Worm (Caenorhabditis elegans) whole organism, L4 larva: Measurements from ENCODE around the gene C17C3.11.
"Not testable (repeated sequence)": the region's sequence is repeated elsewhere in the genome, so short reads cannot be mapped to it uniquely, and the experiment has no call there.

ENCODE experiments used
- F10B5.3 ChIP-seq: sonication (generic microtip); optimal IDR thresholded peaks from 2 replicates; lab custom pipeline; 2016; ENCODE audit warnings: mild to moderate bottlenecking, missing genetic modification characterization, missing compliant biosample characterization
- F26F4.8 ChIP-seq: fragments of 200-800 bp; sonication (Bioruptor generic); conservative IDR thresholded peaks from 2 replicates; pipeline ENCODE4 v1.3.6; 2022; ENCODE audit warnings: missing genetic modification characterization, missing compliant biosample characterization
- R02D3.7 ChIP-seq: fragments of 150-350 bp; sonication (generic microtip); optimal IDR thresholded peaks from 3 replicates; lab custom pipeline; 2014; ENCODE audit warnings: missing biosample characterization, missing genetic modification characterization
- T20F7.1 ChIP-seq: fragments of 200-800 bp; sonication (Bioruptor generic); optimal IDR thresholded peaks from 2 replicates; lab custom pipeline; 2018; ENCODE audit warnings: mild to moderate bottlenecking, missing genetic modification characterization, missing compliant biosample characterization
- T26A8.4 ChIP-seq: fragments of 200-800 bp; sonication (Bioruptor generic); IDR thresholded peaks from 2 replicates; pipeline ENCODE4 v1.3.6; 2022; ENCODE audit warnings: missing genetic modification characterization, missing compliant biosample characterization
- Y105C5A.15 ChIP-seq: fragments of 200-800 bp; sonication (Bioruptor generic); IDR thresholded peaks from 2 replicates; pipeline ENCODE4 v1.3.6; 2022; ENCODE audit warnings: missing genetic modification characterization, missing compliant biosample characterization
- aly-2 ChIP-seq: sonication (generic microtip); optimal IDR thresholded peaks from 2 replicates; lab custom pipeline; 2018; ENCODE audit warnings: missing biosample characterization, missing genetic modification characterization
- arid-1 ChIP-seq: fragments of 200-800 bp; sonication (Bioruptor generic); conservative IDR thresholded peaks from 2 replicates; pipeline ENCODE4 v1.3.6; 2022; ENCODE audit warnings: missing genetic modification reagents, missing genetic modification characterization, missing compliant biosample characterization
- attf-4 ChIP-seq: sonication (generic microtip); optimal IDR thresholded peaks from 3 replicates; lab custom pipeline; 2017; ENCODE audit warnings: missing biosample characterization, missing genetic modification characterization
- ceh-20 ChIP-seq: fragments of 200-800 bp; sonication (Bioruptor generic); IDR thresholded peaks from 2 replicates; pipeline ENCODE4 v1.3.6; 2022; ENCODE audit warnings: missing genetic modification reagents, missing genetic modification characterization, missing compliant biosample characterization
- ceh-28 ChIP-seq: fragments of 150-350 bp; optimal IDR thresholded peaks from 2 replicates; lab custom pipeline; 2014; ENCODE audit warnings: missing biosample characterization, missing genetic modification reagents, missing genetic modification characterization
- ceh-32 ChIP-seq: sonication (generic microtip); optimal IDR thresholded peaks from 2 replicates; lab custom pipeline; 2016; ENCODE audit warnings: mild to moderate bottlenecking, missing genetic modification characterization, missing compliant biosample characterization; ENCODE audit not compliant: poor library complexity
- ceh-82 ChIP-seq: sonication (generic microtip); optimal IDR thresholded peaks from 2 replicates; lab custom pipeline; 2017; ENCODE audit warnings: missing biosample characterization, missing genetic modification characterization
- cey-2 ChIP-seq: sonication (generic microtip); optimal IDR thresholded peaks from 3 replicates; lab custom pipeline; 2017; ENCODE audit warnings: missing genetic modification characterization, mild to moderate bottlenecking, missing compliant biosample characterization, antibody characterized with exemption, borderline replicate concordance; ENCODE audit not compliant: insufficient read depth
- daf-12 ChIP-seq: fragments of 150-350 bp; optimal IDR thresholded peaks from 2 replicates; lab custom pipeline; 2014; ENCODE audit warnings: missing biosample characterization, missing genetic modification reagents, missing genetic modification characterization
- dmd-6 ChIP-seq: fragments of 200-800 bp; sonication (Bioruptor generic); IDR thresholded peaks from 2 replicates; pipeline ENCODE4 v1.3.6; 2022; ENCODE audit warnings: missing genetic modification reagents, missing genetic modification characterization, missing compliant biosample characterization
- dmd-9 ChIP-seq: fragments of 200-800 bp; sonication (Bioruptor generic); IDR thresholded peaks from 2 replicates; pipeline ENCODE4 v1.3.6; 2022; ENCODE audit warnings: missing genetic modification reagents, missing genetic modification characterization, missing compliant biosample characterization
- dve-1 ChIP-seq: sonication (generic microtip); optimal IDR thresholded peaks from 2 replicates; lab custom pipeline; 2017; ENCODE audit warnings: antibody characterized with exemption, mild to moderate bottlenecking, missing genetic modification characterization, missing compliant biosample characterization; ENCODE audit not compliant: insufficient read depth
- hlh-30 ChIP-seq: sonication (generic microtip); optimal IDR thresholded peaks from 2 replicates; lab custom pipeline; 2017; ENCODE audit warnings: antibody characterized with exemption, mild to moderate bottlenecking, missing genetic modification characterization, missing compliant biosample characterization; ENCODE audit not compliant: insufficient read depth
- lim-7 ChIP-seq: fragments of 200-800 bp; sonication (Bioruptor generic); IDR thresholded peaks from 2 replicates; pipeline ENCODE4 v1.3.6; 2022; ENCODE audit warnings: missing genetic modification characterization, missing compliant biosample characterization
- lin-1 ChIP-seq: fragments of 200-800 bp; sonication (Bioruptor generic); IDR thresholded peaks from 2 replicates; pipeline ENCODE4 v1.3.6; 2022; ENCODE audit warnings: missing genetic modification reagents, missing genetic modification characterization, missing compliant biosample characterization
- lin-13 ChIP-seq: fragments of 150-350 bp; optimal IDR thresholded peaks from 2 replicates; lab custom pipeline; 2014; ENCODE audit warnings: missing biosample characterization, missing genetic modification reagents, missing genetic modification characterization
- lin-15B ChIP-seq: fragments of 150-350 bp; sonication (generic microtip); optimal IDR thresholded peaks from 3 replicates; lab custom pipeline; 2014; ENCODE audit warnings: missing biosample characterization, missing genetic modification characterization
- lin-39 ChIP-seq: fragments of 150-350 bp; optimal IDR thresholded peaks from 2 replicates; lab custom pipeline; 2014; ENCODE audit warnings: missing biosample characterization, missing genetic modification reagents, missing genetic modification characterization
- lir-3 ChIP-seq: sonication (generic microtip); optimal IDR thresholded peaks from 2 replicates; lab custom pipeline; 2016; ENCODE audit warnings: mild to moderate bottlenecking, missing genetic modification characterization, missing compliant biosample characterization
- mep-1 ChIP-seq: fragments of 150-350 bp; sonication (generic microtip); optimal IDR thresholded peaks from 3 replicates; lab custom pipeline; 2014; ENCODE audit warnings: missing biosample characterization, missing genetic modification characterization
- mes-2 ChIP-seq: sonication (generic microtip); optimal IDR thresholded peaks from 2 replicates; lab custom pipeline; 2016; ENCODE audit warnings: missing genotype, mild to moderate bottlenecking, missing genetic modification characterization, missing compliant biosample characterization; ENCODE audit not compliant: poor library complexity, severe bottlenecking
- mxl-3 ChIP-seq: fragments of 200-800 bp; sonication (Bioruptor generic); optimal IDR thresholded peaks from 2 replicates; lab custom pipeline; 2018; ENCODE audit warnings: mild to moderate bottlenecking, missing genetic modification characterization, missing compliant biosample characterization
- nhr-10 ChIP-seq: fragments of 150-350 bp; optimal IDR thresholded peaks from 2 replicates; lab custom pipeline; 2014; ENCODE audit warnings: missing biosample characterization, missing genetic modification characterization
- nhr-102 ChIP-seq: sonication (generic microtip); optimal IDR thresholded peaks from 2 replicates; lab custom pipeline; 2016; ENCODE audit warnings: mild to moderate bottlenecking, missing genetic modification characterization, moderate library complexity, missing compliant biosample characterization
- nhr-11 ChIP-seq: fragments of 150-350 bp; optimal IDR thresholded peaks from 2 replicates; lab custom pipeline; 2014; ENCODE audit warnings: missing biosample characterization, missing genetic modification characterization
- nhr-111 ChIP-seq: fragments of 200-800 bp; sonication (Bioruptor generic); optimal IDR thresholded peaks from 2 replicates; lab custom pipeline; 2018; ENCODE audit warnings: mild to moderate bottlenecking, missing genetic modification characterization, missing compliant biosample characterization
- nhr-237 ChIP-seq: sonication (generic microtip); optimal IDR thresholded peaks from 2 replicates; lab custom pipeline; 2017; ENCODE audit warnings: missing biosample characterization, missing genetic modification characterization
- nhr-48 ChIP-seq: sonication (generic microtip); optimal IDR thresholded peaks from 2 replicates; lab custom pipeline; 2016; ENCODE audit warnings: mild to moderate bottlenecking, missing genetic modification characterization, missing compliant biosample characterization
- nhr-77 ChIP-seq: fragments of 150-350 bp; optimal IDR thresholded peaks from 2 replicates; lab custom pipeline; 2014; ENCODE audit warnings: missing biosample characterization, missing genetic modification characterization
- pqm-1 ChIP-seq: sonication (generic microtip); optimal IDR thresholded peaks from 2 replicates; lab custom pipeline; 2017; ENCODE audit warnings: missing biosample characterization, missing genetic modification characterization
- set-16 ChIP-seq: fragments of 200-800 bp; sonication (Bioruptor generic); IDR thresholded peaks from 2 replicates; pipeline ENCODE4 v1.3.6; 2022; ENCODE audit warnings: missing genetic modification reagents, missing genetic modification characterization, missing compliant biosample characterization
- snpc-1.2 ChIP-seq: fragments of 200-800 bp; sonication (Bioruptor generic); IDR thresholded peaks from 2 replicates; pipeline ENCODE4 v1.3.6; 2022; ENCODE audit warnings: missing genetic modification reagents, missing genetic modification characterization, missing compliant biosample characterization
- spr-1 ChIP-seq: sonication (generic microtip); optimal IDR thresholded peaks from 2 replicates; lab custom pipeline; 2016; ENCODE audit warnings: mild to moderate bottlenecking, missing genetic modification characterization, missing compliant biosample characterization
- unc-130 ChIP-seq: sonication (generic microtip); optimal IDR thresholded peaks from 2 replicates; lab custom pipeline; 2016; ENCODE audit warnings: missing genetic modification reagents, missing genetic modification characterization, missing compliant biosample characterization
- unc-39 ChIP-seq: sonication (generic microtip); optimal IDR thresholded peaks from 2 replicates; lab custom pipeline; 2017; ENCODE audit warnings: missing biosample characterization, missing genetic modification characterization
- unc-62 ChIP-seq, 3 experiments: fragments of 150-350 bp in 1 of 3; sonication (generic microtip); optimal IDR thresholded peaks in 2 of 3; peaks in 1 of 3; 1 replicate in 1 of 3; 2 replicates in 2 of 3; lab custom pipeline; 2014 to 2017; ENCODE audit warnings: missing biosample characterization in 3 of 3, missing genetic modification characterization in 3 of 3, missing genetic modification reagents in 3 of 3, missing genotype in 1 of 3
- zfp-2 ChIP-seq: sonication (generic microtip); optimal IDR thresholded peaks from 2 replicates; lab custom pipeline; 2016; ENCODE audit warnings: mild to moderate bottlenecking, missing genetic modification characterization, missing compliant biosample characterization
- zip-11 ChIP-seq: fragments of 200-800 bp; sonication (Bioruptor generic); IDR thresholded peaks from 2 replicates; pipeline ENCODE4 v1.3.6; 2022; ENCODE audit warnings: missing genetic modification characterization, missing compliant biosample characterization
- ztf-11 ChIP-seq: fragments of 150-350 bp; optimal IDR thresholded peaks from 2 replicates; lab custom pipeline; 2014; ENCODE audit warnings: missing biosample characterization, missing genetic modification characterization

The C17C3.11 gene

ce11 chrII:5540113-5540512 lies 2.5 kb downstream of the C17C3.11 start, which contains the start of gene hlh-27:
Gene hlh-27 (minus strand): TSS chrII:5540213.
- not testable (repeated sequence) for TF ChIP-seq lin-15B (tag; lab: Kevin White, UChicago); mep-1; nhr-102

- TF ChIP-seq pqm-1 (tag; lab: Kevin White, UChicago) (no peak), ceh-28 (no peak), nhr-11 (tag; lab: Kevin White, UChicago) (no peak), T20F7.1 (GFP tag; lab: Kevin White, UChicago) (no peak), Y105C5A.15 (no peak), mep-1 (no peak), unc-130 (GFP tag; lab: Kevin White, UChicago) (no peak), zip-11 (no peak), dve-1 (tag; lab: Kevin White, UChicago) (no peak), unc-39 (tag; lab: Kevin White, UChicago) (no peak), nhr-237 (tag; lab: Kevin White, UChicago) (no peak), ceh-20 (GFP tag; lab: Robert Waterston, UW) (no peak), daf-12 (tag; lab: Kevin White, UChicago) (no peak)
These were observed 4.1 kb downstream of the C17C3.11 start, which contains the start of gene C17C3.24 for ce11 chrII:5541685-5542084. Gene C17C3.24 (minus strand): TSS chrII:5541785.

ce11 chrII:5543476-5544144 lies 6.0 kb downstream of the C17C3.11 start:
- TF ChIP-seq nhr-48 (peak; percentile 95), lin-13 (GFP tag; lab: Kevin White, UChicago) (peak; percentile 92), nhr-111 (peak; percentile 97), ztf-11 (tag; lab: Kevin White, UChicago) (peak; percentile 42), spr-1 (tag; lab: Kevin White, UChicago) (peak; percentile 97), F10B5.3 (tag; lab: Kevin White, UChicago) (peak; percentile 93), arid-1 (peak; percentile 96), lin-1 (peak; percentile 95), lin-39 (tag; lab: Kevin White, UChicago) (peak; percentile 66), snpc-1.2 (GFP tag; lab: Robert Waterston, UW) (peak; percentile 79), lir-3 (peak; percentile 87), nhr-10 (tag; lab: Kevin White, UChicago) (peak; percentile 96), cey-2 (tag; lab: Kevin White, UChicago) (peak; percentile 92), T26A8.4 (GFP tag; lab: Robert Waterston, UW) (peak; percentile 99), mes-2 (tag; lab: Kevin White, UChicago) (peak; percentile 97), zfp-2 (tag; lab: Kevin White, UChicago) (peak; percentile 79), lim-7 (peak; percentile 78), nhr-11 (tag; lab: Kevin White, UChicago) (peak; percentile 98), mxl-3 (peak; percentile 90), set-16 (GFP tag; lab: Robert Waterston, UW) (peak; percentile 71), dmd-6 (GFP tag; lab: Robert Waterston, UW) (peak; percentile 98), F26F4.8 (no peak), hlh-30 (peak; percentile 94), dmd-9 (GFP tag; lab: Robert Waterston, UW) (peak; percentile 98), nhr-77 (peak; percentile 97), Y105C5A.15 (peak; percentile 83), attf-4 (tag; lab: Kevin White, UChicago) (peak; percentile 63), dve-1 (tag; lab: Kevin White, UChicago) (peak; percentile 99), aly-2 (tag; lab: Kevin White, UChicago) (peak; percentile 87), unc-62 (GFP tag; optimal IDR thresholded peaks at IDR 0.05 in 1 of 2; lab: Kevin White, UChicago) (peak in 1 of 2 experiments; percentile 100), unc-62 (tag; optimal IDR thresholded peaks at IDR 0.05; lab: Kevin White, UChicago) (peak; percentile 94), ceh-32 (tag; lab: Kevin White, UChicago) (peak; percentile 89), R02D3.7 (tag; lab: Kevin White, UChicago) (peak; percentile 44), mep-1 (peak; percentile 99), ceh-82 (tag; lab: Kevin White, UChicago) (no peak)
